Worm (Caenorhabditis elegans) whole organism, L2 larva: ENCODE measurements around the gene unc-71.

Experiments
- C34F6.9 ChIP-seq: fragments of 150-350 bp; optimal IDR thresholded peaks from 2 replicates; lab custom pipeline; 2014; ENCODE audit warnings: missing biosample characterization, missing genetic modification characterization
- F13H6.1 ChIP-seq: sonication (generic microtip); optimal IDR thresholded peaks from 2 replicates; lab custom pipeline; 2016; ENCODE audit warnings: missing genetic modification characterization, missing compliant biosample characterization
- R02D3.7 ChIP-seq: fragments of 150-350 bp; optimal IDR thresholded peaks from 2 replicates; lab custom pipeline; 2014; ENCODE audit warnings: missing biosample characterization, missing genetic modification characterization
- alr-1 ChIP-seq: fragments of 150-350 bp; optimal IDR thresholded peaks from 2 replicates; lab custom pipeline; 2014; ENCODE audit warnings: missing biosample characterization, missing genetic modification characterization
- aly-2 ChIP-seq: fragments of 150-350 bp; optimal IDR thresholded peaks from 2 replicates; lab custom pipeline; 2014; ENCODE audit warnings: missing biosample characterization, missing genetic modification characterization
- ama-1 ChIP-seq: fragments of 150-350 bp; optimal IDR thresholded peaks from 2 replicates; lab custom pipeline; 2018; ENCODE audit warnings: inconsistent platforms
- blmp-1 ChIP-seq: sonication (generic microtip); optimal IDR thresholded peaks from 2 replicates; lab custom pipeline; 2017; ENCODE audit warnings: missing genetic modification characterization, mild to moderate bottlenecking, missing compliant biosample characterization, antibody characterized with exemption, moderate library complexity; ENCODE audit not compliant: insufficient read depth
- ceh-16 ChIP-seq: fragments of 150-350 bp; optimal IDR thresholded peaks from 2 replicates; lab custom pipeline; 2014; ENCODE audit warnings: missing biosample characterization, missing genetic modification characterization
- ceh-82 ChIP-seq: fragments of 150-350 bp; optimal IDR thresholded peaks from 2 replicates; lab custom pipeline; 2014; ENCODE audit warnings: missing biosample characterization, missing genetic modification characterization
- elt-1 ChIP-seq: fragments of 150-350 bp; optimal IDR thresholded peaks from 2 replicates; lab custom pipeline; 2014; ENCODE audit warnings: missing biosample characterization, missing genetic modification characterization
- elt-3 ChIP-seq: sonication (generic microtip); optimal IDR thresholded peaks from 2 replicates; lab custom pipeline; 2017; ENCODE audit warnings: missing biosample characterization, missing genetic modification characterization
- fos-1 ChIP-seq: fragments of 150-350 bp; optimal IDR thresholded peaks from 2 replicates; lab custom pipeline; 2014; ENCODE audit warnings: missing biosample characterization, missing genetic modification characterization
- gmeb-1 ChIP-seq: fragments of 150-350 bp; optimal IDR thresholded peaks from 2 replicates; lab custom pipeline; 2014; ENCODE audit warnings: missing biosample characterization, missing genetic modification characterization
- lin-13 ChIP-seq: fragments of 150-350 bp; optimal IDR thresholded peaks from 2 replicates; lab custom pipeline; 2014; ENCODE audit warnings: missing biosample characterization, missing genetic modification reagents, missing genetic modification characterization
- lin-39 ChIP-seq: fragments of 150-350 bp; optimal IDR thresholded peaks from 2 replicates; lab custom pipeline; 2014; ENCODE audit warnings: missing biosample characterization, missing genetic modification reagents, missing genetic modification characterization
- lsy-2 ChIP-seq, 2 experiments: fragments of 150-350 bp in 1 of 2; sonication (generic microtip) in 1 of 2; optimal IDR thresholded peaks; 2 replicates each; lab custom pipeline; 2014 to 2017; ENCODE audit warnings: missing biosample characterization in 2 of 2, missing genetic modification characterization in 2 of 2
- mab-5 ChIP-seq: fragments of 150-350 bp; optimal IDR thresholded peaks from 2 replicates; lab custom pipeline; 2014; ENCODE audit warnings: missing biosample characterization, missing genetic modification characterization
- mdl-1 ChIP-seq, 2 experiments: fragments of 150-350 bp in 1 of 2; sonication (generic microtip) in 1 of 2; optimal IDR thresholded peaks; 2 replicates each; lab custom pipeline; 2017; ENCODE audit warnings: missing biosample characterization in 2 of 2, missing genetic modification characterization in 2 of 2
- nhr-10 ChIP-seq: sonication (generic microtip); optimal IDR thresholded peaks from 2 replicates; lab custom pipeline; 2017; ENCODE audit warnings: missing biosample characterization, missing genetic modification characterization
- nhr-12 ChIP-seq: fragments of 150-350 bp; optimal IDR thresholded peaks from 2 replicates; lab custom pipeline; 2014; ENCODE audit warnings: missing biosample characterization, missing genetic modification characterization
- nhr-129 ChIP-seq: fragments of 150-350 bp; optimal IDR thresholded peaks from 2 replicates; lab custom pipeline; 2014; ENCODE audit warnings: missing biosample characterization, missing genetic modification characterization
- nhr-21 ChIP-seq: fragments of 150-350 bp; optimal IDR thresholded peaks from 2 replicates; lab custom pipeline; 2014; ENCODE audit warnings: missing biosample characterization, missing genetic modification characterization
- nhr-23 ChIP-seq: fragments of 150-350 bp; optimal IDR thresholded peaks from 2 replicates; lab custom pipeline; 2014; ENCODE audit warnings: missing biosample characterization, missing genetic modification reagents, missing genetic modification characterization
- nhr-237 ChIP-seq: fragments of 150-350 bp; optimal IDR thresholded peaks from 2 replicates; lab custom pipeline; 2014; ENCODE audit warnings: missing biosample characterization, missing genetic modification characterization
- nhr-25 ChIP-seq: fragments of 150-350 bp; sonication (generic microtip); optimal IDR thresholded peaks from 3 replicates; lab custom pipeline; 2014; ENCODE audit warnings: missing biosample characterization, missing genetic modification characterization
- nhr-6 ChIP-seq: fragments of 150-350 bp; optimal IDR thresholded peaks from 2 replicates; lab custom pipeline; 2014; ENCODE audit warnings: missing biosample characterization, missing genetic modification characterization
- nhr-77 ChIP-seq: fragments of 150-350 bp; optimal IDR thresholded peaks from 2 replicates; lab custom pipeline; 2014; ENCODE audit warnings: missing biosample characterization, missing genetic modification characterization
- peb-1 ChIP-seq: fragments of 150-350 bp; optimal IDR thresholded peaks from 2 replicates; lab custom pipeline; 2014; ENCODE audit warnings: missing biosample characterization, missing genetic modification characterization
- sem-4 ChIP-seq: fragments of 150-350 bp; optimal IDR thresholded peaks from 2 replicates; lab custom pipeline; 2014; ENCODE audit warnings: missing biosample characterization, missing genetic modification reagents, missing genetic modification characterization
- skn-1 ChIP-seq: sonication (generic microtip); optimal IDR thresholded peaks from 2 replicates; lab custom pipeline; 2017; ENCODE audit warnings: missing biosample characterization, missing genetic modification characterization
- sma-3 ChIP-seq: sonication (generic microtip); optimal IDR thresholded peaks from 2 replicates; lab custom pipeline; 2016; ENCODE audit warnings: missing genetic modification reagents, missing genetic modification characterization, missing compliant biosample characterization
- sma-9 ChIP-seq, 2 experiments: fragments of 150-350 bp in 1 of 2; sonication (generic microtip) in 1 of 2; optimal IDR thresholded peaks; 2 replicates each; lab custom pipeline; 2014 to 2016; ENCODE audit warnings: missing genetic modification characterization in 2 of 2, mild to moderate bottlenecking in 1 of 2, missing biosample characterization in 1 of 2, missing compliant biosample characterization in 1 of 2, missing genetic modification reagents in 1 of 2, moderate library complexity in 1 of 2
- snpc-4 ChIP-seq: fragments of 150-350 bp; optimal IDR thresholded peaks from 2 replicates; lab custom pipeline; 2014; ENCODE audit warnings: missing biosample characterization, missing genetic modification characterization
- unc-39 ChIP-seq: fragments of 150-350 bp; optimal IDR thresholded peaks from 2 replicates; lab custom pipeline; 2014; ENCODE audit warnings: missing biosample characterization, missing genetic modification characterization
- unc-62 ChIP-seq: fragments of 150-350 bp; optimal IDR thresholded peaks from 2 replicates; lab custom pipeline; 2014; ENCODE audit warnings: missing biosample characterization, missing genetic modification reagents, missing genetic modification characterization
- zag-1 ChIP-seq: fragments of 150-350 bp; optimal IDR thresholded peaks from 2 replicates; lab custom pipeline; 2014; ENCODE audit warnings: missing biosample characterization, missing genetic modification characterization
- ztf-4 ChIP-seq: fragments of 150-350 bp; optimal IDR thresholded peaks from 2 replicates; lab custom pipeline; 2014; ENCODE audit warnings: missing biosample characterization, missing genetic modification characterization

Gene unc-71

ce11 chrIII:12920810-12921209 is 29.3 kb upstream of the unc-71 start:
- TF ChIP-seq unc-39 (no peak), snpc-4 (tag; lab: Kevin White, UChicago) (no peak), fos-1 (no peak), mdl-1 (tag; optimal IDR thresholded peaks at IDR 0.05; lab: Kevin White, UChicago) (no peak), gmeb-1 (tag; lab: Kevin White, UChicago) (no peak), sma-3 (no peak), nhr-10 (no peak), elt-1 (tag; lab: Kevin White, UChicago) (no peak), ztf-4 (tag; lab: Kevin White, UChicago) (no peak), ceh-82 (tag; lab: Kevin White, UChicago) (no peak), nhr-25 (tag; lab: Kevin White, UChicago) (no peak), ama-1 (lab: Kevin White, UChicago) (no peak), peb-1 (no peak), nhr-12 (tag; lab: Kevin White, UChicago) (no peak), aly-2 (tag; lab: Kevin White, UChicago) (no peak), ceh-16 (tag; lab: Kevin White, UChicago) (no peak), F13H6.1 (no peak)
- TF ChIP-seq, all 48 proteins: peak for 0

ce11 chrIII:12919882-12920281 is 28.3 kb upstream of the unc-71 start:
- TF ChIP-seq ceh-16 (tag; lab: Kevin White, UChicago): no peak
- no peak for TF ChIP-seq ama-1 (lab: Kevin White, UChicago)
- no peak for TF ChIP-seq unc-39
- TF ChIP-seq sma-9 (GFP tag; optimal IDR thresholded peaks at IDR 0.05; lab: Kevin White, UChicago): no peak
- TF ChIP-seq sma-9 (tag; optimal IDR thresholded peaks at IDR 0.05; lab: Kevin White, UChicago): no peak
- TF ChIP-seq R02D3.7 (tag; lab: Kevin White, UChicago): no peak
- TF ChIP-seq blmp-1: no peak
- no peak for TF ChIP-seq sem-4
- no peak for TF ChIP-seq lin-39 (tag; lab: Kevin White, UChicago)
- TF ChIP-seq nhr-10: no peak
- TF ChIP-seq fos-1: peak; percentile 95
- TF ChIP-seq skn-1 (tag; lab: Kevin White, UChicago): no peak
- no peak for TF ChIP-seq elt-3 (tag; lab: Kevin White, UChicago)
- TF ChIP-seq nhr-21 (tag; lab: Kevin White, UChicago): no peak
- TF ChIP-seq snpc-4 (tag; lab: Kevin White, UChicago): no peak
- no peak for TF ChIP-seq elt-1 (tag; lab: Kevin White, UChicago)
- TF ChIP-seq nhr-237 (tag; lab: Kevin White, UChicago): no peak
- no peak for TF ChIP-seq lsy-2 (tag; optimal IDR thresholded peaks at IDR 0.05; lab: Kevin White, UChicago)
- TF ChIP-seq nhr-6: no peak
- TF ChIP-seq F13H6.1: peak; percentile 63
- peak; percentile 59 for TF ChIP-seq nhr-129
- TF ChIP-seq mab-5 (tag; lab: Kevin White, UChicago): no peak
- no peak for TF ChIP-seq zag-1 (tag; lab: Kevin White, UChicago)
- no peak for TF ChIP-seq alr-1 (tag; lab: Kevin White, UChicago)
- TF ChIP-seq nhr-12 (tag; lab: Kevin White, UChicago): no peak
- TF ChIP-seq gmeb-1 (tag; lab: Kevin White, UChicago): peak; percentile 15

- TF ChIP-seq ceh-16 (tag; lab: Kevin White, UChicago) (no peak), nhr-77 (no peak), elt-1 (tag; lab: Kevin White, UChicago) (no peak), lin-13 (GFP tag; lab: Kevin White, UChicago) (no peak), unc-39 (no peak), ztf-4 (tag; lab: Kevin White, UChicago) (no peak), unc-62 (GFP tag; lab: Kevin White, UChicago) (no peak), sma-3 (no peak), C34F6.9 (tag; lab: Kevin White, UChicago) (no peak), gmeb-1 (tag; lab: Kevin White, UChicago) (no peak), mab-5 (tag; lab: Kevin White, UChicago) (no peak), nhr-12 (tag; lab: Kevin White, UChicago) (no peak), nhr-10 (no peak), aly-2 (tag; lab: Kevin White, UChicago) (no peak), blmp-1 (no peak), mdl-1 (tag; optimal IDR thresholded peaks at IDR 0.05; lab: Kevin White, UChicago) (no peak), elt-3 (tag; lab: Kevin White, UChicago) (no peak), sma-9 (GFP tag; optimal IDR thresholded peaks at IDR 0.05; lab: Kevin White, UChicago) (no peak), sma-9 (tag; optimal IDR thresholded peaks at IDR 0.05; lab: Kevin White, UChicago) (no peak), nhr-23 (tag; lab: Kevin White, UChicago) (no peak), lin-39 (tag; lab: Kevin White, UChicago) (no peak)
These were observed 27.0 kb upstream of the unc-71 start, which contains the start of gene Y37D8A.16 for ce11 chrIII:12918575-12918974. Gene Y37D8A.16, minus strand, starts transcription at chrIII:12918675.
